Worm (Caenorhabditis elegans) whole organism, early embryonic: ENCODE measurements around the gene W02B8.1.

Experiments used
- aly-1 ChIP-seq: sonication (generic microtip); optimal IDR thresholded peaks from 2 replicates; lab custom pipeline; 2016; ENCODE audit warnings: missing genetic modification characterization, missing compliant biosample characterization
- ama-1 ChIP-seq: fragments of 150-350 bp; optimal IDR thresholded peaks from 2 replicates; lab custom pipeline; 2014
- ceh-13 ChIP-seq: fragments of 200-800 bp; sonication (Bioruptor generic); optimal IDR thresholded peaks from 2 replicates; lab custom pipeline; 2018; ENCODE audit warnings: mild to moderate bottlenecking, missing genetic modification characterization, missing compliant biosample characterization
- flt-1 ChIP-seq: fragments of 200-800 bp; sonication (Bioruptor generic); IDR thresholded peaks from 2 replicates; pipeline ENCODE4 v1.3.6; 2022; ENCODE audit warnings: missing genetic modification characterization, missing compliant biosample characterization
- hmg-4 ChIP-seq: fragments of 200-800 bp; sonication (Bioruptor generic); optimal IDR thresholded peaks from 2 replicates; lab custom pipeline; 2018; ENCODE audit warnings: mild to moderate bottlenecking, missing genetic modification characterization, missing compliant biosample characterization
- hnd-1 ChIP-seq: sonication (generic microtip); optimal IDR thresholded peaks from 2 replicates; lab custom pipeline; 2016; ENCODE audit warnings: missing genetic modification characterization, missing compliant biosample characterization
- pes-1 ChIP-seq: fragments of 200-800 bp; sonication (Bioruptor generic); IDR thresholded peaks from 2 replicates; pipeline ENCODE4 v1.3.6; 2022; ENCODE audit warnings: missing genetic modification reagents, missing genetic modification characterization, missing compliant biosample characterization
- sea-1 ChIP-seq: fragments of 200-800 bp; sonication (Bioruptor generic); conservative IDR thresholded peaks from 2 replicates; pipeline ENCODE4 v1.3.6; 2022; ENCODE audit warnings: missing genetic modification characterization, missing compliant biosample characterization
- tbx-11 ChIP-seq: fragments of 200-800 bp; sonication (Bioruptor generic); IDR thresholded peaks from 2 replicates; pipeline ENCODE4 v1.3.6; 2022; ENCODE audit warnings: missing genetic modification characterization, missing compliant biosample characterization

DNA sequence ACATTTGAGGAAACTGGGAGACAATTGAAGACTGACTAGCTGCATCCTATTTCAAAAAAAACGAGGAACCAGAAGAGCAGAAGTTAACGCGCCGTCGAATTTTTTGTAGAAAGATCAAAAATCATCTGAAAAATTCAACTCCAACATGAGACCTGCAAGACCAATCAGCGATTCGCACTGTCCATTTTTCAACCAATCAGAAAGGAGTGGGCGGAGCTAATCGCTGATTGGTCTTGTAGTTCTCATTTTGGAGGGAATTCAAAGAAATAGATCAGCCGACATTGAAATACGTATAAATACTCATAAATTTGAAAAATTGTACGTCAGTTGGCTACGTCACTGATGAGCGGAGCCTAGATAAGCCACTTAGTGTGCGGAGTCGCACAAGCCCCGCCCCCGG is 5.7 kb upstream of the W02B8.1 start:
- TF ChIP-seq flt-1 (no peak), aly-1 (tag; lab: Kevin White, UChicago) (no peak), ceh-13 (GFP tag; lab: Kevin White, UChicago) (no peak), tbx-11 (no peak), ama-1 (lab: Kevin White, UChicago) (no peak), hmg-4 (no peak), hnd-1 (no peak), sea-1 (GFP tag; lab: Robert Waterston, UW) (no peak), pes-1 (GFP tag; lab: Robert Waterston, UW) (no peak)
